Worm (Caenorhabditis elegans) whole organism, L3 larva: ENCODE results near the gene C26B9.5.

Experiments
- mml-1 ChIP-seq: fragments of 150-350 bp; sonication (generic microtip); optimal IDR thresholded peaks from 3 replicates; lab custom pipeline; 2014; ENCODE audit warnings: missing biosample characterization, missing genetic modification characterization
- nhr-28 ChIP-seq: fragments of 150-350 bp; optimal IDR thresholded peaks from 2 replicates; lab custom pipeline; 2014; ENCODE audit warnings: missing biosample characterization, missing genetic modification characterization
- pha-4 ChIP-seq: fragments of 150-350 bp; optimal IDR thresholded peaks from 2 replicates; lab custom pipeline; 2014; ENCODE audit warnings: missing biosample characterization, missing genetic modification reagents, missing genetic modification characterization
- ztf-11 ChIP-seq: fragments of 150-350 bp; optimal IDR thresholded peaks from 2 replicates; lab custom pipeline; 2014; ENCODE audit warnings: missing biosample characterization, missing genetic modification characterization

The C26B9.5 gene

DNA sequence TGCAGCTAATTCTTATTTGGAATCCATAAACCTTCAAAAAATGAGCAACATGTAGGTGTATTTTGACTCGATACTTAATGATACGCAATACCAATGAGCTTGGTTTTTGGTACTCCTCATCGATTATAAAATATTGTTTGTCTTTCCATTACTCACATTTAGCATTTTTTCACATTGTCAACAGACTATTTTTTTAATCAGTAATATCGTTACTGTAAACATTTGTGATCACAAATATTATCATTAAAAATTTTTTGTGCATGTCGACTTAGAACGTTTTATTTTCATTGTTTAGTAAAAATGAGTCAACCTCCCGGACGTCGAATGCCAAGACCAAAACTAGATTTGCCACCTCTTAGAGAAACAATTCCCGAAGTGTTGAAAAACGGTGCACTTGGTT lies 48.0 kb downstream of the C26B9.5 start, which contains the start of gene sek-5:
TSS of gene sek-5 (plus strand) at position 301 of the 400 bp plus-strand sequence.
- TF ChIP-seq mml-1 (tag; lab: Kevin White, UChicago) (no peak), ztf-11 (tag; lab: Kevin White, UChicago) (no peak), pha-4 (tag; lab: Kevin White, UChicago) (peak; percentile 39), nhr-28 (tag; lab: Kevin White, UChicago) (no peak)
